Fruit fly (Drosophila melanogaster) whole organism, embryonic: ENCODE measurements around the gene Bx.

ENCODE experiments used
- Asciz ChIP-seq: fragments of 200-800 bp; sonication (Bioruptor generic); optimal IDR thresholded peaks from 2 replicates; lab custom pipeline; 2017; ENCODE audit warnings: missing biosample characterization, mild to moderate bottlenecking, missing genetic modification characterization, missing genetic modification reagents
- Atf3 ChIP-seq: fragments of 200-800 bp; sonication (Bioruptor generic); optimal IDR thresholded peaks from 3 replicates; lab custom pipeline; 2016; ENCODE audit warnings: missing biosample characterization, missing genetic modification characterization
- CG10147 ChIP-seq: fragments of 200-800 bp; sonication (Bioruptor generic); optimal IDR thresholded peaks from 2 replicates; lab custom pipeline; 2019; ENCODE audit warnings: missing biosample characterization, mild to moderate bottlenecking, missing genetic modification characterization, moderate library complexity
- CG11696 ChIP-seq: fragments of 200-800 bp; sonication (Bioruptor generic); IDR thresholded peaks from 2 replicates; pipeline ENCODE4 v1.3.6; 2022; ENCODE audit warnings: missing biosample characterization, missing genetic modification characterization
- CG1233 ChIP-seq: fragments of 200-800 bp; sonication (Bioruptor generic); optimal IDR thresholded peaks from 4 replicates; lab custom pipeline; 2018; ENCODE audit warnings: missing biosample characterization, mild to moderate bottlenecking, missing genetic modification characterization
- CG14965 ChIP-seq: fragments of 200-800 bp; sonication (Bioruptor generic); optimal IDR thresholded peaks from 2 replicates; lab custom pipeline; 2016; ENCODE audit warnings: missing biosample characterization, missing genetic modification characterization, borderline replicate concordance
- CG17802 ChIP-seq: fragments of 200-800 bp; sonication (Bioruptor generic); optimal IDR thresholded peaks from 2 replicates; lab custom pipeline; 2018; ENCODE audit warnings: missing biosample characterization, mild to moderate bottlenecking, missing genetic modification characterization, moderate library complexity
- CG18599 ChIP-seq: fragments of 200-800 bp; sonication (Bioruptor generic); optimal IDR thresholded peaks from 3 replicates; lab custom pipeline; 2017; ENCODE audit warnings: missing biosample characterization, missing genetic modification characterization, mild to moderate bottlenecking, moderate library complexity, missing genetic modification reagents
- CG31441 ChIP-seq: fragments of 200-800 bp; sonication (Bioruptor generic); IDR thresholded peaks from 2 replicates; pipeline ENCODE4 v1.3.6; 2022; ENCODE audit warnings: missing biosample characterization, missing genetic modification characterization
- CG33213 ChIP-seq: fragments of 200-800 bp; sonication (Bioruptor generic); optimal IDR thresholded peaks from 3 replicates; lab custom pipeline; 2016; ENCODE audit warnings: missing biosample characterization, missing genetic modification characterization
- CG42726 ChIP-seq: fragments of 200-800 bp; sonication (Bioruptor generic); IDR thresholded peaks from 2 replicates; pipeline ENCODE4 v1.3.6; 2022; ENCODE audit warnings: missing biosample characterization, missing genetic modification characterization; ENCODE audit not compliant: partially characterized antibody
- CG5953 ChIP-seq: fragments of 200-800 bp; sonication (Bioruptor generic); IDR thresholded peaks from 2 replicates; pipeline ENCODE4 v1.3.6; 2022; ENCODE audit warnings: missing biosample characterization, missing genetic modification characterization
- CG6175 ChIP-seq: fragments of 200-800 bp; sonication (Bioruptor generic); IDR thresholded peaks from 3 replicates; pipeline ENCODE4 v1.3.6; 2022; ENCODE audit warnings: missing biosample characterization, missing genetic modification characterization
- CG7357 ChIP-seq: fragments of 200-800 bp; sonication (Bioruptor generic); IDR thresholded peaks from 3 replicates; pipeline ENCODE4 v1.3.6; 2022; ENCODE audit warnings: missing biosample characterization, missing genetic modification characterization
- CG8290 ChIP-seq, 3 experiments: fragments of 200-800 bp; sonication (Bioruptor generic); optimal IDR thresholded peaks; 2 replicates each; lab custom pipeline; 2016 to 2019; ENCODE audit warnings: missing biosample characterization in 3 of 3, missing genetic modification characterization in 3 of 3, mild to moderate bottlenecking in 2 of 3, moderate library complexity in 1 of 3
- CG8359 ChIP-seq: fragments of 200-800 bp; sonication (Bioruptor generic); optimal IDR thresholded peaks from 2 replicates; lab custom pipeline; 2017; ENCODE audit warnings: missing biosample characterization, mild to moderate bottlenecking, missing genetic modification characterization, borderline replicate concordance
- CG9797 ChIP-seq: fragments of 200-800 bp; sonication (Bioruptor generic); optimal IDR thresholded peaks from 3 replicates; lab custom pipeline; 2018; ENCODE audit warnings: missing biosample characterization, mild to moderate bottlenecking, missing genetic modification characterization
- CG9876 ChIP-seq: fragments of 200-800 bp; sonication (Bioruptor generic); optimal IDR thresholded peaks from 2 replicates; lab custom pipeline; 2016; ENCODE audit warnings: missing biosample characterization, missing genetic modification characterization
- CrebB ChIP-seq: fragments of 200-800 bp; sonication (Bioruptor generic); optimal IDR thresholded peaks from 3 replicates; lab custom pipeline; 2018; ENCODE audit warnings: missing biosample characterization, mild to moderate bottlenecking, missing genetic modification characterization
- GATAe ChIP-seq: fragments of 200-800 bp; sonication (Bioruptor generic); conservative IDR thresholded peaks from 2 replicates; pipeline ENCODE4 v1.3.6; 2022; ENCODE audit warnings: missing biosample characterization, missing genetic modification characterization
- Gsc ChIP-seq: fragments of 200-800 bp; sonication (Bioruptor generic); IDR thresholded peaks from 2 replicates; pipeline ENCODE4 v1.3.6; 2022; ENCODE audit warnings: missing biosample characterization, missing genetic modification characterization
- HHEX ChIP-seq: fragments of 200-800 bp; sonication (Bioruptor generic); optimal IDR thresholded peaks from 3 replicates; lab custom pipeline; 2017; ENCODE audit warnings: missing biosample characterization, mild to moderate bottlenecking, missing genetic modification characterization, missing genetic modification reagents
- Hr39 ChIP-seq: fragments of >200 bp; optimal IDR thresholded peaks from 2 replicates; lab custom pipeline; 2017
- Lpt ChIP-seq: fragments of >200 bp; optimal IDR thresholded peaks from 2 replicates; lab custom pipeline; 2018; ENCODE audit warnings: missing biosample characterization, missing genetic modification characterization
- Mad ChIP-seq: fragments of 200-800 bp; sonication (Bioruptor generic); optimal IDR thresholded peaks from 2 replicates; lab custom pipeline; 2016; ENCODE audit warnings: missing biosample characterization, missing genetic modification characterization
- Meics ChIP-seq: fragments of 200-800 bp; sonication (Bioruptor generic); optimal IDR thresholded peaks from 2 replicates; lab custom pipeline; 2017; ENCODE audit warnings: missing biosample characterization, mild to moderate bottlenecking, missing genetic modification characterization
- NK7.1 ChIP-seq: fragments of 200-800 bp; sonication (Bioruptor generic); optimal IDR thresholded peaks from 3 replicates; lab custom pipeline; 2016; ENCODE audit warnings: missing biosample characterization, missing genetic modification characterization
- Nf-YB ChIP-seq: fragments of 200-800 bp; sonication (Bioruptor generic); optimal IDR thresholded peaks from 3 replicates; lab custom pipeline; 2019; ENCODE audit warnings: missing biosample characterization, mild to moderate bottlenecking, missing genetic modification characterization, moderate library complexity
- Poxn ChIP-seq: fragments of 200-800 bp; sonication (Bioruptor generic); IDR thresholded peaks from 2 replicates; pipeline ENCODE4 v1.3.6; 2022; ENCODE audit warnings: missing biosample characterization, missing genetic modification characterization
- Ptx1 ChIP-seq: fragments of 200-800 bp; sonication (Bioruptor generic); IDR thresholded peaks from 2 replicates; pipeline ENCODE4 v1.3.6; 2022; ENCODE audit warnings: missing biosample characterization, missing genetic modification characterization
- Rfx ChIP-seq: fragments of 200-800 bp; sonication (Bioruptor generic); IDR thresholded peaks from 2 replicates; pipeline ENCODE4 v1.3.6; 2022; ENCODE audit warnings: missing biosample characterization, missing genetic modification characterization
- Side ChIP-seq: fragments of 200-800 bp; sonication (Bioruptor generic); optimal IDR thresholded peaks from 2 replicates; lab custom pipeline; 2016; ENCODE audit warnings: missing biosample characterization, missing genetic modification characterization
- Tbp ChIP-seq: fragments of >200 bp; optimal IDR thresholded peaks from 2 replicates; lab custom pipeline; 2018; ENCODE audit warnings: missing biosample characterization, missing genetic modification characterization
- Usf ChIP-seq: fragments of 200-800 bp; sonication (Bioruptor generic); optimal IDR thresholded peaks from 2 replicates; lab custom pipeline; 2017; ENCODE audit warnings: missing genotype, missing biosample characterization, missing genetic modification characterization
- ab ChIP-seq: fragments of 200-800 bp; sonication (Bioruptor generic); optimal IDR thresholded peaks from 2 replicates; lab custom pipeline; 2016; ENCODE audit warnings: missing biosample characterization, missing genetic modification characterization
- al ChIP-seq: fragments of 200-800 bp; sonication (Bioruptor generic); IDR thresholded peaks from 2 replicates; pipeline ENCODE4 v1.3.6; 2022; ENCODE audit warnings: missing biosample characterization, missing genetic modification characterization
- bbx ChIP-seq: fragments of 200-800 bp; sonication (Bioruptor generic); IDR thresholded peaks from 2 replicates; pipeline ENCODE4 v1.3.6; 2022; ENCODE audit warnings: missing biosample characterization, missing genetic modification characterization; ENCODE audit not compliant: partially characterized antibody
- btn ChIP-seq: fragments of 200-800 bp; sonication (Bioruptor generic); optimal IDR thresholded peaks from 2 replicates; lab custom pipeline; 2016; ENCODE audit warnings: missing biosample characterization, missing genetic modification characterization
- dmrt11E ChIP-seq: fragments of 200-800 bp; sonication (Bioruptor generic); optimal IDR thresholded peaks from 3 replicates; lab custom pipeline; 2018; ENCODE audit warnings: missing biosample characterization, mild to moderate bottlenecking, missing genetic modification characterization, moderate library complexity
- dysf ChIP-seq: fragments of 200-800 bp; sonication (Bioruptor generic); IDR thresholded peaks from 3 replicates; pipeline ENCODE4 v1.3.6; 2022; ENCODE audit warnings: missing biosample characterization, missing genetic modification characterization
- ftz-f1 ChIP-seq: fragments of 200-800 bp; sonication (Bioruptor generic); optimal IDR thresholded peaks from 2 replicates; lab custom pipeline; 2016; ENCODE audit warnings: missing biosample characterization, missing genetic modification characterization
- klu ChIP-seq: fragments of 200-800 bp; sonication (Bioruptor generic); IDR thresholded peaks from 2 replicates; pipeline ENCODE4 v1.3.6; 2022; ENCODE audit warnings: missing biosample characterization, missing genetic modification characterization
- knrl ChIP-seq: fragments of 200-800 bp; sonication (Bioruptor generic); IDR thresholded peaks from 3 replicates; pipeline ENCODE4 v1.3.6; 2022; ENCODE audit warnings: missing biosample characterization, missing genetic modification characterization; ENCODE audit not compliant: partially characterized antibody
- sim ChIP-seq: fragments of 200-800 bp; sonication (Bioruptor generic); IDR thresholded peaks from 2 replicates; pipeline ENCODE4 v1.3.6; 2022; ENCODE audit warnings: missing biosample characterization, missing genetic modification characterization
- so ChIP-seq: fragments of 200-800 bp; sonication (Bioruptor generic); IDR thresholded peaks from 3 replicates; pipeline ENCODE4 v1.3.6; 2022; ENCODE audit warnings: missing biosample characterization, missing genetic modification characterization
- sqz ChIP-seq: fragments of 200-800 bp; sonication (Bioruptor generic); optimal IDR thresholded peaks from 3 replicates; lab custom pipeline; 2018; ENCODE audit warnings: missing biosample characterization, mild to moderate bottlenecking, missing genetic modification characterization
- sr ChIP-seq: fragments of 200-800 bp; sonication (Bioruptor generic); IDR thresholded peaks from 3 replicates; pipeline ENCODE4 v1.3.6; 2022; ENCODE audit warnings: missing biosample characterization, missing genetic modification characterization
- ssp ChIP-seq: fragments of 200-800 bp; sonication (Bioruptor generic); IDR thresholded peaks from 2 replicates; pipeline ENCODE4 v1.3.6; 2022; ENCODE audit warnings: missing biosample characterization, missing genetic modification characterization
- tap ChIP-seq: fragments of 200-800 bp; optimal IDR thresholded peaks from 3 replicates; lab custom pipeline; 2019; ENCODE audit warnings: missing biosample characterization, mild to moderate bottlenecking, missing genetic modification characterization, moderate library complexity
- tll ChIP-seq, 2 experiments: fragments of 200-800 bp in 1 of 2; fragments of >200 bp in 1 of 2; sonication (Bioruptor generic) in 1 of 2; optimal IDR thresholded peaks; 2 replicates each; lab custom pipeline; 2017 to 2019; ENCODE audit warnings: missing biosample characterization in 2 of 2, missing genetic modification characterization in 2 of 2, mild to moderate bottlenecking in 1 of 2, moderate library complexity in 1 of 2
- vnd ChIP-seq: fragments of 200-800 bp; sonication (Bioruptor generic); IDR thresholded peaks from 3 replicates; pipeline ENCODE4 v1.3.6; 2022; ENCODE audit warnings: missing biosample characterization, missing genetic modification characterization; ENCODE audit not compliant: partially characterized antibody
- wek ChIP-seq: fragments of 200-800 bp; sonication (Bioruptor generic); optimal IDR thresholded peaks from 3 replicates; lab custom pipeline; 2018; ENCODE audit warnings: missing biosample characterization, mild to moderate bottlenecking, missing genetic modification characterization, moderate library complexity

The Bx gene

dm6 chrX:18467881-18468280, 47.3 kb upstream of the Bx start (continued):
- TF ChIP-seq CG6175 (GFP tag; lab: Robert Waterston, UW) (no peak), Nf-YB (GFP tag; lab: Kevin White, UChicago) (no peak), CrebB (tag; lab: Kevin White, UChicago) (no peak), CG9797 (GFP tag; lab: Kevin White, UChicago) (no peak), tap (tag; lab: Kevin White, UChicago) (no peak), Mad (GFP tag; lab: Kevin White, UChicago) (no peak), dmrt11E (tag; lab: Kevin White, UChicago) (no peak), sim (no peak), tll (GFP tag; optimal IDR thresholded peaks at IDR 0.05; lab: Kevin White, UChicago) (no peak), CG42726 (GFP tag; lab: Robert Waterston, UW) (no peak), Usf (GFP tag; lab: Kevin White, UChicago) (no peak), Rfx (GFP tag; lab: Robert Waterston, UW) (peak; percentile 62), GATAe (GFP tag; lab: Robert Waterston, UW) (no peak), CG5953 (GFP tag; lab: Robert Waterston, UW) (no peak), NK7.1 (GFP tag; lab: Kevin White, UChicago) (no peak), wek (no peak), CG33213 (no peak), CG7357 (GFP tag; lab: Robert Waterston, UW) (0 out of 3 replicates have a peak, but pooled peaks have one; percentile 18), CG14965 (GFP tag; lab: Kevin White, UChicago) (no peak), ssp (GFP tag; lab: Robert Waterston, UW) (no peak), CG11696 (GFP tag; lab: Robert Waterston, UW) (no peak), Side (GFP tag; lab: Kevin White, UChicago) (no peak), HHEX (GFP tag; lab: Kevin White, UChicago) (peak; percentile 29), Atf3 (GFP tag; lab: Kevin White, UChicago) (no peak), CG1233 (GFP tag; lab: Kevin White, UChicago) (no peak), klu (GFP tag; lab: Robert Waterston, UW) (0 out of 2 replicates have a peak, but pooled peaks have one; percentile 20), Asciz (no peak), CG18599 (GFP tag; lab: Kevin White, UChicago) (peak; percentile 71), CG31441 (GFP tag; lab: Robert Waterston, UW) (no peak), knrl (GFP tag; lab: Robert Waterston, UW) (no peak), Hr39 (lab: Kevin White, UChicago) (no peak), CG8290 (GFP tag; optimal IDR thresholded peaks at IDR 0.05; lab: Kevin White, UChicago) (no peak), CG8290 (tag; optimal IDR thresholded peaks at IDR 0.05; lab: Kevin White, UChicago) (peak in 1 of 2 experiments; percentile 28), CG8359 (GFP tag; lab: Kevin White, UChicago) (no peak), Gsc (no peak), Ptx1 (GFP tag; lab: Robert Waterston, UW) (peak; percentile 54), so (GFP tag; lab: Robert Waterston, UW) (no peak), Poxn (GFP tag; lab: Robert Waterston, UW) (no peak), al (GFP tag; lab: Robert Waterston, UW) (no peak), ab (GFP tag; lab: Kevin White, UChicago) (no peak), dysf (GFP tag; lab: Robert Waterston, UW) (peak; percentile 51), sr (GFP tag; lab: Robert Waterston, UW) (no peak), CG10147 (GFP tag; lab: Kevin White, UChicago) (no peak), Lpt (GFP tag; lab: Kevin White, UChicago) (no peak), CG17802 (tag; lab: Kevin White, UChicago) (no peak), CG9876 (GFP tag; lab: Kevin White, UChicago) (no peak), ftz-f1 (GFP tag; lab: Kevin White, UChicago) (no peak), sqz (no peak), Meics (GFP tag; lab: Kevin White, UChicago) (peak; percentile 50), vnd (GFP tag; lab: Robert Waterston, UW) (no peak), Tbp (GFP tag; lab: Kevin White, UChicago) (no peak), btn (GFP tag; lab: Kevin White, UChicago) (no peak), bbx (no peak)
